Worm (Caenorhabditis elegans) whole organism, early embryonic: ENCODE measurements around the gene srx-136.

Source experiments
- B0310.2 ChIP-seq: sonication (generic microtip); optimal IDR thresholded peaks from 2 replicates; lab custom pipeline; 2016; ENCODE audit warnings: mild to moderate bottlenecking, missing genetic modification characterization, missing compliant biosample characterization
- F13C5.2 ChIP-seq: sonication (generic microtip); optimal IDR thresholded peaks from 2 replicates; lab custom pipeline; 2017; ENCODE audit warnings: mild to moderate bottlenecking, missing genetic modification characterization, inconsistent platforms, missing compliant biosample characterization
- aly-1 ChIP-seq: sonication (generic microtip); optimal IDR thresholded peaks from 2 replicates; lab custom pipeline; 2016; ENCODE audit warnings: missing genetic modification characterization, missing compliant biosample characterization
- ama-1 ChIP-seq: fragments of 150-350 bp; optimal IDR thresholded peaks from 2 replicates; lab custom pipeline; 2014
- ceh-13 ChIP-seq: fragments of 200-800 bp; sonication (Bioruptor generic); optimal IDR thresholded peaks from 2 replicates; lab custom pipeline; 2018; ENCODE audit warnings: mild to moderate bottlenecking, missing genetic modification characterization, missing compliant biosample characterization
- ceh-36 ChIP-seq: sonication (generic microtip); optimal IDR thresholded peaks from 2 replicates; lab custom pipeline; 2016; ENCODE audit warnings: missing genetic modification characterization, inconsistent platforms, missing compliant biosample characterization
- ets-7 ChIP-seq: sonication (generic microtip); optimal IDR thresholded peaks from 2 replicates; lab custom pipeline; 2016; ENCODE audit warnings: missing genotype, missing genetic modification characterization, missing compliant biosample characterization
- hmbx-1 ChIP-seq: sonication (generic microtip); optimal IDR thresholded peaks from 2 replicates; lab custom pipeline; 2016; ENCODE audit warnings: mild to moderate bottlenecking, missing genetic modification characterization, missing compliant biosample characterization
- hnd-1 ChIP-seq: sonication (generic microtip); optimal IDR thresholded peaks from 2 replicates; lab custom pipeline; 2016; ENCODE audit warnings: missing genetic modification characterization, missing compliant biosample characterization
- pes-1 ChIP-seq: fragments of 200-800 bp; sonication (Bioruptor generic); IDR thresholded peaks from 2 replicates; pipeline ENCODE4 v1.3.6; 2022; ENCODE audit warnings: missing genetic modification reagents, missing genetic modification characterization, missing compliant biosample characterization
- sea-1 ChIP-seq: fragments of 200-800 bp; sonication (Bioruptor generic); conservative IDR thresholded peaks from 2 replicates; pipeline ENCODE4 v1.3.6; 2022; ENCODE audit warnings: missing genetic modification characterization, missing compliant biosample characterization
- tbx-11 ChIP-seq: fragments of 200-800 bp; sonication (Bioruptor generic); IDR thresholded peaks from 2 replicates; pipeline ENCODE4 v1.3.6; 2022; ENCODE audit warnings: missing genetic modification characterization, missing compliant biosample characterization
- tbx-37 ChIP-seq: fragments of 200-800 bp; sonication (Bioruptor generic); conservative IDR thresholded peaks from 2 replicates; pipeline ENCODE4 v1.3.6; 2022; ENCODE audit warnings: missing genetic modification reagents, missing genetic modification characterization, missing compliant biosample characterization
- tra-4 ChIP-seq: sonication (generic microtip); optimal IDR thresholded peaks from 2 replicates; lab custom pipeline; 2017; ENCODE audit warnings: missing genetic modification characterization, missing compliant biosample characterization

ce11 chrV:13848379-13848778, 8.9 kb upstream of the srx-136 start, which contains the start of gene srx-133:
- no peak for TF ChIP-seq ama-1
- TF ChIP-seq B0310.2, result no peak
- TF ChIP-seq aly-1, result no peak
- TF ChIP-seq ceh-13 (GFP tag; lab: Kevin White, UChicago), result no peak
- TF ChIP-seq hmbx-1 (tag; lab: Kevin White, UChicago), result no peak
- no peak for TF ChIP-seq tbx-11
- no peak for TF ChIP-seq tra-4 (tag; lab: Kevin White, UChicago)
- TF ChIP-seq ceh-36 (tag; lab: Kevin White, UChicago), result no peak
- no peak for TF ChIP-seq pes-1 (GFP tag; lab: Robert Waterston, UW)
- no peak for TF ChIP-seq ets-7 (tag; lab: Kevin White, UChicago)
- TF ChIP-seq tbx-37 (GFP tag; lab: Robert Waterston, UW), result no peak
- no peak for TF ChIP-seq F13C5.2 (tag; lab: Kevin White, UChicago)
- TF ChIP-seq sea-1 (GFP tag; lab: Robert Waterston, UW), result no peak
- no peak for TF ChIP-seq hnd-1 (tag; lab: Kevin White, UChicago)
